Fruit fly (Drosophila melanogaster) whole organism, prepupa: ENCODE measurements around the gene dally.

Experiments
- CG10669 ChIP-seq: fragments of 200-800 bp; sonication (Bioruptor generic); optimal IDR thresholded peaks from 3 replicates; lab custom pipeline; 2018; ENCODE audit warnings: missing biosample characterization, mild to moderate bottlenecking, missing genetic modification characterization, moderate library complexity
- CG11902 ChIP-seq: fragments of 200-800 bp; sonication (Bioruptor generic); optimal IDR thresholded peaks from 3 replicates; lab custom pipeline; 2016; ENCODE audit warnings: missing biosample characterization, missing genetic modification characterization
- CG15336 ChIP-seq: fragments of 200-800 bp; sonication (Bioruptor generic); IDR thresholded peaks from 2 replicates; pipeline ENCODE4 v1.3.6; 2022; ENCODE audit warnings: missing biosample characterization, missing genetic modification characterization
- CG3032 ChIP-seq: fragments of 200-800 bp; optimal IDR thresholded peaks from 2 replicates; lab custom pipeline; 2019; ENCODE audit warnings: missing biosample characterization, mild to moderate bottlenecking, missing genetic modification characterization, moderate library complexity
- CG32006 ChIP-seq: fragments of 200-800 bp; sonication (Bioruptor generic); optimal IDR thresholded peaks from 3 replicates; lab custom pipeline; 2017; ENCODE audit warnings: missing biosample characterization, mild to moderate bottlenecking, missing genetic modification characterization
- CG34406 ChIP-seq: fragments of 200-800 bp; sonication (Bioruptor generic); optimal IDR thresholded peaks from 3 replicates; lab custom pipeline; 2016; ENCODE audit warnings: missing biosample characterization, missing genetic modification characterization
- CG8632 ChIP-seq: fragments of 200-800 bp; sonication (Bioruptor generic); optimal IDR thresholded peaks from 3 replicates; lab custom pipeline; 2016; ENCODE audit warnings: missing biosample characterization, missing genetic modification characterization
- Gug ChIP-seq: fragments of 200-800 bp; sonication (Bioruptor generic); IDR thresholded peaks from 2 replicates; pipeline ENCODE4 v1.3.6; 2022; ENCODE audit warnings: missing biosample characterization, missing genetic modification characterization
- OdsH ChIP-seq: fragments of 200-800 bp; sonication (Bioruptor generic); optimal IDR thresholded peaks from 3 replicates; lab custom pipeline; 2016; ENCODE audit warnings: missing biosample characterization, missing genetic modification characterization
- Sox15 ChIP-seq: fragments of 200-800 bp; sonication (Bioruptor generic); optimal IDR thresholded peaks from 3 replicates; lab custom pipeline; 2016; ENCODE audit warnings: missing biosample characterization, missing genetic modification characterization
- fkh ChIP-seq: fragments of 200-800 bp; sonication (Bioruptor generic); optimal IDR thresholded peaks from 3 replicates; lab custom pipeline; 2017; ENCODE audit warnings: missing biosample characterization, mild to moderate bottlenecking, missing genetic modification characterization, moderate library complexity
- svp ChIP-seq: fragments of 200-800 bp; sonication (Bioruptor generic); peaks from one replicate; lab custom pipeline; 2016; ENCODE audit warnings: missing biosample characterization, missing genetic modification characterization
- vri ChIP-seq: fragments of 200-800 bp; sonication (Bioruptor generic); optimal IDR thresholded peaks from 3 replicates; lab custom pipeline; 2016; ENCODE audit warnings: missing biosample characterization, mild to moderate bottlenecking, missing genetic modification characterization

DNA sequence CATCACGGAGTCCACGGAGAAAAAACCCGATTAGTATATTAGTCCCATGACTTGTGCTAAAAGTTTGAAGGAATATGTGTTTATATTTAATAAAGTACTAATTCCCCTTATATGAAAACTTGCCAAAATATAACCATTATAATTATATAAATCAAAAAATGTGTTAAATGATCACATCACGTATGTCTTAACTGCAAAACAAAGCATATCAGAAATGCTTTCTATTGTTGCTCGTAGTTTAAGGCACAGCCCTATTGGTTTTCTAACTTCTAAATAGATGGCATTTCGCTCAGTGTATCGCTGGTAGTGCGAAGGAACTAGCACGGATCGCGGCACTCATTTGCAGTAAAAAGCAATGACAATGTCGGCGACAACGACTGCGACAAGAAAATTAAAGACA, 32.6 kb downstream of the dally start:
- no peak for TF ChIP-seq Sox15
- no peak for TF ChIP-seq CG11902 (GFP tag; lab: Kevin White, UChicago)
- no peak for TF ChIP-seq CG8632 (GFP tag; lab: Kevin White, UChicago)
- TF ChIP-seq svp = no peak
- TF ChIP-seq fkh (GFP tag; lab: Kevin White, UChicago) = no peak
- TF ChIP-seq CG10669 (GFP tag; lab: Kevin White, UChicago) = peak; percentile 68
- peak; percentile 58 for TF ChIP-seq CG32006 (GFP tag; lab: Kevin White, UChicago)
- TF ChIP-seq vri = no peak
- TF ChIP-seq CG15336 (GFP tag; lab: Robert Waterston, UW) = peak; percentile 29; the same call in 1 of the 2 replicates
- no peak for TF ChIP-seq Gug (GFP tag; lab: Robert Waterston, UW)
- peak; percentile 33 for TF ChIP-seq CG3032 (tag; lab: Kevin White, UChicago)
- TF ChIP-seq OdsH = peak; percentile 1
- no peak for TF ChIP-seq CG34406 (GFP tag; lab: Kevin White, UChicago)
